Fruit fly (Drosophila melanogaster): ENCODE measurements around the gene by.

The by gene

dm6 chr3R:9533181-9534124, 642 bp upstream of the by start (continued):
- TF ChIP-seq Rx (GFP tag; IDR thresholded peaks at IDR 0.05) (peak; percentile 53; the same call in 1 of the 2 replicates), unc-4 (GFP tag; IDR thresholded peaks at IDR 0.05; ENCODE audit: partially characterized antibody) (0 out of 2 replicates have a peak, but pooled peaks have one; percentile 25), Blimp-1 (GFP tag; optimal IDR thresholded peaks at IDR 0.05) (peak; percentile 89), esg (GFP tag; conservative IDR thresholded peaks at IDR 0.05) (peak; percentile 90), klu (GFP tag; IDR thresholded peaks at IDR 0.05) (peak; percentile 92), mam (GFP tag; optimal IDR thresholded peaks at IDR 0.05) (peak; percentile 92), dimm (GFP tag; IDR thresholded peaks at IDR 0.05) (peak; percentile 40), CG2889 (GFP tag; IDR thresholded peaks at IDR 0.05) (peak; percentile 71; the same call in 1 of the 3 replicates), otp (GFP tag; IDR thresholded peaks at IDR 0.05) (0 out of 3 replicates have a peak, but pooled peaks have one; percentile 19), caup (GFP tag; optimal IDR thresholded peaks at IDR 0.05; ENCODE audit: severe bottlenecking) (peak; percentile 95), sd (tag; optimal IDR thresholded peaks at IDR 0.05) (peak; percentile 79), pum (GFP tag; optimal IDR thresholded peaks at IDR 0.05) (peak; percentile 91), Nf-YC (tag; optimal IDR thresholded peaks at IDR 0.05) (peak; percentile 92), CrebB (tag; optimal IDR thresholded peaks at IDR 0.05) (peak; percentile 83), CG11695 (GFP tag; IDR thresholded peaks at IDR 0.05) (peak; percentile 94), CG13296 (GFP tag; optimal IDR thresholded peaks at IDR 0.05) (peak; percentile 98), Sox102F (GFP tag; optimal IDR thresholded peaks at IDR 0.05) (peak; percentile 96), bowl (GFP tag; IDR thresholded peaks at IDR 0.05) (peak; percentile 40; the same call in 1 of the 2 replicates), ara (GFP tag; IDR thresholded peaks at IDR 0.05) (peak; percentile 77), CG6175 (GFP tag; IDR thresholded peaks at IDR 0.05) (peak; percentile 82), CG4424 (GFP tag; optimal IDR thresholded peaks at IDR 0.05) (peak; percentile 98), vnd (GFP tag; IDR thresholded peaks at IDR 0.05; ENCODE audit: partially characterized antibody) (0 out of 3 replicates have a peak, but pooled peaks have one; percentile 28), Ets65A (GFP tag) (peak; percentile 98), zen (tag; optimal IDR thresholded peaks at IDR 0.05) (peak; percentile 72), CG14710 (tag; optimal IDR thresholded peaks at IDR 0.05) (peak; percentile 95), abd-A (tag; optimal IDR thresholded peaks at IDR 0.05) (peak; percentile 61), kni (GFP tag; optimal IDR thresholded peaks at IDR 0.05) (peak; percentile 88), sens-2 (GFP tag; IDR thresholded peaks at IDR 0.05) (peak; percentile 33; the same call in 1 of the 2 replicates), psq (GFP tag; optimal IDR thresholded peaks at IDR 0.05) (peak; percentile 65), Hr39 (optimal IDR thresholded peaks at IDR 0.05) (no peak), CG34422 (GFP tag; IDR thresholded peaks at IDR 0.05) (peak; percentile 84), Atf3 (GFP tag; optimal IDR thresholded peaks at IDR 0.05) (peak; percentile 84), CG8089 (GFP tag; optimal IDR thresholded peaks at IDR 0.05) (peak; percentile 82), exex (tag; optimal IDR thresholded peaks at IDR 0.05) (peak; percentile 44), BEAF-32 (GFP tag; optimal IDR thresholded peaks at IDR 0.05) (peak; percentile 11), CG16779 (GFP tag; IDR thresholded peaks at IDR 0.05) (peak; percentile 67; the same call in 1 of the 2 replicates), CG10462 (GFP tag; optimal IDR thresholded peaks at IDR 0.05) (peak; percentile 86), CG5245 (GFP tag; optimal IDR thresholded peaks at IDR 0.05) (peak; percentile 84), dan (GFP tag; IDR thresholded peaks at IDR 0.05) (peak; percentile 39; the same call in 1 of the 2 replicates), CG31224 (GFP tag; IDR thresholded peaks at IDR 0.05) (peak; percentile 81; the same call in 1 of the 2 replicates), CG32772 (GFP tag; IDR thresholded peaks at IDR 0.05) (peak; percentile 85), Lim3 (GFP tag; IDR thresholded peaks at IDR 0.05) (peak; percentile 40; the same call in 1 of the 2 replicates), Dip3 (GFP tag; optimal IDR thresholded peaks at IDR 0.05) (peak; percentile 93), Usf (GFP tag; optimal IDR thresholded peaks at IDR 0.05) (peak; percentile 96), nom (GFP tag; optimal IDR thresholded peaks at IDR 0.05) (peak; percentile 87), CG4328 (GFP tag; optimal IDR thresholded peaks at IDR 0.05) (peak; percentile 98), dpn (GFP tag; optimal IDR thresholded peaks at IDR 0.05) (peak; percentile 94 to 95), CG17186 (GFP tag; optimal IDR thresholded peaks at IDR 0.05) (peak; percentile 79)
